Worm (Caenorhabditis elegans) whole organism, late embryonic: Measurements from ENCODE around the gene btb-12.

Source experiments
- ceh-19 ChIP-seq: fragments of 200-800 bp; sonication (Bioruptor generic); optimal IDR thresholded peaks from 2 replicates; lab custom pipeline; 2018; ENCODE audit warnings: mild to moderate bottlenecking, missing genetic modification characterization, missing compliant biosample characterization
- ets-4 ChIP-seq: sonication (generic microtip); optimal IDR thresholded peaks from 2 replicates; lab custom pipeline; 2016; ENCODE audit warnings: missing genetic modification characterization, missing compliant biosample characterization
- tbx-2 ChIP-seq: sonication (generic microtip); optimal IDR thresholded peaks from 2 replicates; lab custom pipeline; 2016; ENCODE audit warnings: missing genetic modification characterization, missing compliant biosample characterization

DNA sequence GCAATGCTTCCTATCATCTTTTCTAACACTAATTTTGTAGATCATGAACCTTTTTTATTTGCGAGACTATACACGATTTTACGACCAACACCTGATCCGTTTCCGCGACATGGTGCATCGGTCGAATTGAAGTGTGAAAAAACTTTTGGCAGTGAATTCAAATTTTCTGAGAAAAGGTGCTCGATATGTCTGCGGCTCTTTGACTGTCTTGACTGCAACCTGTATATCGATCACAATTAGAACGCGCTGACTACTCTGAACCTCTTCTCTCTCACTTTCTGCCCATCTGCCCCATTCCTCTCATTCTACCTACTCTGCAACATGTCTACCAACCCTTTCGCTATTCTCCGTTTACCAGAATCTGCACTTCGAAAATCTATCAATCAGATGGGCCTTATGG is 27.2 kb downstream of the btb-12 start, which contains the start of gene fbxb-26:
- no peak for TF ChIP-seq ceh-19 (GFP tag; lab: Kevin White, UChicago)
- no peak for TF ChIP-seq tbx-2 (tag; lab: Kevin White, UChicago)
- no peak for TF ChIP-seq ets-4 (tag; lab: Kevin White, UChicago)
